Worm (Caenorhabditis elegans) whole organism, late embryonic: ENCODE results near the gene C36B7.2.

Experiments used
- K09A11.1 ChIP-seq: sonication (generic microtip); optimal IDR thresholded peaks from 2 replicates; lab custom pipeline; 2017; ENCODE audit warnings: antibody characterized with exemption, mild to moderate bottlenecking, missing genetic modification characterization, missing compliant biosample characterization; ENCODE audit not compliant: insufficient read depth
- ama-1 ChIP-seq: fragments of 150-350 bp; optimal IDR thresholded peaks from 2 replicates; lab custom pipeline; 2014
- ceh-18 ChIP-seq: sonication (generic microtip); optimal IDR thresholded peaks from 2 replicates; lab custom pipeline; 2016; ENCODE audit warnings: missing genetic modification characterization, missing compliant biosample characterization
- ceh-34 ChIP-seq: sonication (generic microtip); optimal IDR thresholded peaks from 2 replicates; lab custom pipeline; 2016; ENCODE audit warnings: mild to moderate bottlenecking, missing genetic modification characterization, missing compliant biosample characterization
- dve-1 ChIP-seq: sonication (generic microtip); optimal IDR thresholded peaks from 2 replicates; lab custom pipeline; 2017; ENCODE audit warnings: antibody characterized with exemption, mild to moderate bottlenecking, missing genetic modification characterization, missing compliant biosample characterization
- elt-2 ChIP-seq: sonication (generic microtip); optimal IDR thresholded peaks from 2 replicates; lab custom pipeline; 2016; ENCODE audit warnings: missing genetic modification reagents, missing genetic modification characterization, missing compliant biosample characterization
- fkh-10 ChIP-seq: fragments of 150-350 bp; optimal IDR thresholded peaks from 2 replicates; lab custom pipeline; 2014; ENCODE audit warnings: missing biosample characterization, missing genetic modification reagents, missing genetic modification characterization
- rnt-1 ChIP-seq: sonication (generic microtip); optimal IDR thresholded peaks from 2 replicates; lab custom pipeline; 2016; ENCODE audit warnings: missing genetic modification characterization, missing compliant biosample characterization
- sox-4 ChIP-seq: sonication (generic microtip); optimal IDR thresholded peaks from 2 replicates; lab custom pipeline; 2017; ENCODE audit warnings: mild to moderate bottlenecking, missing genetic modification characterization, inconsistent platforms, missing compliant biosample characterization

DNA sequence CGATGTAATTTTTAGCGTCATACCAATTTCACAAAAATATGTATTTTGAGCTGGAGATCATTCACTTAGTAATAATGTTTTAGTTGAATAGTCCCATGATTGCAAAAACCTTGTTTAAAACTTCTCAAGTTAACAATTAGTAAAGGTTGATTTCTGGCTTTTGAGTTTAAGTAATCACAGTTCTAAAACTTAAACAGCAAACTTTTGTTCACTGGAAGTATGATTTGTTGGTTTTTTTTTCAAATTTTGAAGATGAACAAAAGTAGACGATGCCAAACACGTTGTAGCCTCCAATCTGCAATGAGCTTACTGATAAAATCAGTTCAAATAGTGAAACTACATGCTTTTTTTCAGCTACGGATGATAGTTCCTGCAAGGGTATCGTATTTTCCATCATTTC, 6.4 kb downstream of the C36B7.2 start, which contains the start of gene C36B7.1:
- TF ChIP-seq ama-1: no peak
- no peak for TF ChIP-seq K09A11.1 (tag; lab: Kevin White, UChicago)
- no peak for TF ChIP-seq fkh-10
- no peak for TF ChIP-seq rnt-1 (tag; lab: Kevin White, UChicago)
- no peak for TF ChIP-seq ceh-34
- no peak for TF ChIP-seq ceh-18
- no peak for TF ChIP-seq sox-4 (tag; lab: Kevin White, UChicago)
- no peak for TF ChIP-seq elt-2 (tag; lab: Kevin White, UChicago)
- no peak for TF ChIP-seq dve-1 (tag; lab: Kevin White, UChicago)
